Worm (Caenorhabditis elegans) whole organism, early embryonic: ENCODE measurements around the gene T23B12.6.

ENCODE experiments used
- B0310.2 ChIP-seq: sonication (generic microtip); optimal IDR thresholded peaks from 2 replicates; lab custom pipeline; 2016; ENCODE audit warnings: mild to moderate bottlenecking, missing genetic modification characterization, missing compliant biosample characterization
- F13C5.2 ChIP-seq: sonication (generic microtip); optimal IDR thresholded peaks from 2 replicates; lab custom pipeline; 2017; ENCODE audit warnings: mild to moderate bottlenecking, missing genetic modification characterization, inconsistent platforms, missing compliant biosample characterization
- aly-1 ChIP-seq: sonication (generic microtip); optimal IDR thresholded peaks from 2 replicates; lab custom pipeline; 2016; ENCODE audit warnings: missing genetic modification characterization, missing compliant biosample characterization
- ama-1 ChIP-seq: fragments of 150-350 bp; optimal IDR thresholded peaks from 2 replicates; lab custom pipeline; 2014
- ceh-13 ChIP-seq: fragments of 200-800 bp; sonication (Bioruptor generic); optimal IDR thresholded peaks from 2 replicates; lab custom pipeline; 2018; ENCODE audit warnings: mild to moderate bottlenecking, missing genetic modification characterization, missing compliant biosample characterization
- ceh-36 ChIP-seq: sonication (generic microtip); optimal IDR thresholded peaks from 2 replicates; lab custom pipeline; 2016; ENCODE audit warnings: missing genetic modification characterization, inconsistent platforms, missing compliant biosample characterization
- ets-7 ChIP-seq: sonication (generic microtip); optimal IDR thresholded peaks from 2 replicates; lab custom pipeline; 2016; ENCODE audit warnings: missing genotype, missing genetic modification characterization, missing compliant biosample characterization
- flt-1 ChIP-seq: fragments of 200-800 bp; sonication (Bioruptor generic); IDR thresholded peaks from 2 replicates; pipeline ENCODE4 v1.3.6; 2022; ENCODE audit warnings: missing genetic modification characterization, missing compliant biosample characterization
- hmbx-1 ChIP-seq: sonication (generic microtip); optimal IDR thresholded peaks from 2 replicates; lab custom pipeline; 2016; ENCODE audit warnings: mild to moderate bottlenecking, missing genetic modification characterization, missing compliant biosample characterization
- hmg-4 ChIP-seq: fragments of 200-800 bp; sonication (Bioruptor generic); optimal IDR thresholded peaks from 2 replicates; lab custom pipeline; 2018; ENCODE audit warnings: mild to moderate bottlenecking, missing genetic modification characterization, missing compliant biosample characterization
- hnd-1 ChIP-seq: sonication (generic microtip); optimal IDR thresholded peaks from 2 replicates; lab custom pipeline; 2016; ENCODE audit warnings: missing genetic modification characterization, missing compliant biosample characterization
- pes-1 ChIP-seq: fragments of 200-800 bp; sonication (Bioruptor generic); IDR thresholded peaks from 2 replicates; pipeline ENCODE4 v1.3.6; 2022; ENCODE audit warnings: missing genetic modification reagents, missing genetic modification characterization, missing compliant biosample characterization
- scrt-1 ChIP-seq: fragments of 200-800 bp; sonication (Bioruptor generic); IDR thresholded peaks from 2 replicates; pipeline ENCODE4 v1.3.6; 2022; ENCODE audit warnings: missing genetic modification characterization, missing compliant biosample characterization
- sea-1 ChIP-seq: fragments of 200-800 bp; sonication (Bioruptor generic); conservative IDR thresholded peaks from 2 replicates; pipeline ENCODE4 v1.3.6; 2022; ENCODE audit warnings: missing genetic modification characterization, missing compliant biosample characterization
- tbx-11 ChIP-seq: fragments of 200-800 bp; sonication (Bioruptor generic); IDR thresholded peaks from 2 replicates; pipeline ENCODE4 v1.3.6; 2022; ENCODE audit warnings: missing genetic modification characterization, missing compliant biosample characterization
- tbx-37 ChIP-seq: fragments of 200-800 bp; sonication (Bioruptor generic); conservative IDR thresholded peaks from 2 replicates; pipeline ENCODE4 v1.3.6; 2022; ENCODE audit warnings: missing genetic modification reagents, missing genetic modification characterization, missing compliant biosample characterization
- tra-4 ChIP-seq: sonication (generic microtip); optimal IDR thresholded peaks from 2 replicates; lab custom pipeline; 2017; ENCODE audit warnings: missing genetic modification characterization, missing compliant biosample characterization

The T23B12.6 gene

ce11 chrV:8417271-8417670 is 42.9 kb downstream of the T23B12.6 start:
- TF ChIP-seq pes-1 (GFP tag; lab: Robert Waterston, UW) (no peak), ets-7 (tag; lab: Kevin White, UChicago) (no peak), hnd-1 (no peak), sea-1 (no peak), tbx-37 (GFP tag; lab: Robert Waterston, UW) (no peak)

- TF ChIP-seq aly-1 (tag; lab: Kevin White, UChicago) (no peak), tra-4 (tag; lab: Kevin White, UChicago) (no peak)
Observed at ce11 chrV:8415113-8415530, 45.1 kb downstream of the T23B12.6 start.

ce11 chrV:8414036-8414728 is 46.0 kb downstream of the T23B12.6 start, which contains the start of gene pos-1:
Gene pos-1, plus strand, starts transcription at chrV:8414086.
- TF ChIP-seq scrt-1 (no peak), F13C5.2 (tag; lab: Kevin White, UChicago) (no peak), pes-1 (GFP tag; lab: Robert Waterston, UW) (no peak), sea-1 (no peak), aly-1 (tag; lab: Kevin White, UChicago) (no peak), ceh-13 (GFP tag; lab: Kevin White, UChicago) (no peak), ama-1 (lab: Kevin White, UChicago) (no peak), ets-7 (tag; lab: Kevin White, UChicago) (no peak)

- TF ChIP-seq F13C5.2 (tag; lab: Kevin White, UChicago), result no peak
- no peak for TF ChIP-seq tbx-11 (GFP tag; lab: Robert Waterston, UW)
- TF ChIP-seq ets-7 (tag; lab: Kevin White, UChicago), result no peak
- no peak for TF ChIP-seq ceh-13 (GFP tag; lab: Kevin White, UChicago)
- TF ChIP-seq sea-1, result no peak
- TF ChIP-seq hmbx-1, result no peak
- TF ChIP-seq aly-1 (tag; lab: Kevin White, UChicago), result no peak
- no peak for TF ChIP-seq ceh-36 (tag; lab: Kevin White, UChicago)
- no peak for TF ChIP-seq pes-1 (GFP tag; lab: Robert Waterston, UW)
Observed at ce11 chrV:8413432-8414021, 46.7 kb downstream of the T23B12.6 start, which contains the start of gene vha-18. Gene vha-18, minus strand, starts transcription at chrV:8413482.

- no peak for TF ChIP-seq flt-1 (GFP tag; lab: Robert Waterston, UW)
Observed at ce11 chrV:8410406-8410805, 49.8 kb downstream of the T23B12.6 start, which contains the start of gene F52E1.2. Gene F52E1.2, plus strand, starts transcription at chrV:8410595.

ce11 chrV:8409594-8409993 is 50.6 kb downstream of the T23B12.6 start:
- no peak for TF ChIP-seq pes-1 (GFP tag; lab: Robert Waterston, UW)
- TF ChIP-seq hmbx-1, result no peak
- no peak for TF ChIP-seq F13C5.2 (tag; lab: Kevin White, UChicago)
- TF ChIP-seq scrt-1, result no peak
- no peak for TF ChIP-seq B0310.2 (tag; lab: Kevin White, UChicago)
- TF ChIP-seq tra-4 (tag; lab: Kevin White, UChicago), result no peak
- no peak for TF ChIP-seq tbx-37 (GFP tag; lab: Robert Waterston, UW)
- no peak for TF ChIP-seq hmg-4 (GFP tag; lab: Kevin White, UChicago)
- TF ChIP-seq ama-1 (lab: Kevin White, UChicago), result no peak
- TF ChIP-seq ets-7 (tag; lab: Kevin White, UChicago), result no peak
- TF ChIP-seq flt-1 (GFP tag; lab: Robert Waterston, UW), result no peak
- no peak for TF ChIP-seq ceh-13 (GFP tag; lab: Kevin White, UChicago)
- TF ChIP-seq hnd-1, result no peak
